Worm (Caenorhabditis elegans) whole organism, L2 larva: Measurements from ENCODE around the gene F19D8.2.

Experiments
- C34F6.9 ChIP-seq: fragments of 150-350 bp; optimal IDR thresholded peaks from 2 replicates; lab custom pipeline; 2014; ENCODE audit warnings: missing biosample characterization, missing genetic modification characterization
- aly-2 ChIP-seq: fragments of 150-350 bp; optimal IDR thresholded peaks from 2 replicates; lab custom pipeline; 2014; ENCODE audit warnings: missing biosample characterization, missing genetic modification characterization
- ama-1 ChIP-seq: fragments of 150-350 bp; optimal IDR thresholded peaks from 2 replicates; lab custom pipeline; 2018; ENCODE audit warnings: inconsistent platforms
- fos-1 ChIP-seq: fragments of 150-350 bp; optimal IDR thresholded peaks from 2 replicates; lab custom pipeline; 2014; ENCODE audit warnings: missing biosample characterization, missing genetic modification characterization
- lin-11 ChIP-seq: fragments of 150-350 bp; sonication (generic microtip); optimal IDR thresholded peaks from 2 replicates; lab custom pipeline; 2014; ENCODE audit warnings: missing biosample characterization, missing genetic modification characterization, inconsistent platforms, mixed read lengths
- lin-39 ChIP-seq: fragments of 150-350 bp; optimal IDR thresholded peaks from 2 replicates; lab custom pipeline; 2014; ENCODE audit warnings: missing biosample characterization, missing genetic modification reagents, missing genetic modification characterization
- lsy-2 ChIP-seq, 2 experiments: fragments of 150-350 bp in 1 of 2; sonication (generic microtip) in 1 of 2; optimal IDR thresholded peaks; 2 replicates each; lab custom pipeline; 2014 to 2017; ENCODE audit warnings: missing biosample characterization in 2 of 2, missing genetic modification characterization in 2 of 2
- nhr-25 ChIP-seq: fragments of 150-350 bp; sonication (generic microtip); optimal IDR thresholded peaks from 3 replicates; lab custom pipeline; 2014; ENCODE audit warnings: missing biosample characterization, missing genetic modification characterization
- nhr-77 ChIP-seq: fragments of 150-350 bp; optimal IDR thresholded peaks from 2 replicates; lab custom pipeline; 2014; ENCODE audit warnings: missing biosample characterization, missing genetic modification characterization
- skn-1 ChIP-seq: sonication (generic microtip); optimal IDR thresholded peaks from 2 replicates; lab custom pipeline; 2017; ENCODE audit warnings: missing biosample characterization, missing genetic modification characterization
- sma-9 ChIP-seq, 2 experiments: fragments of 150-350 bp in 1 of 2; sonication (generic microtip) in 1 of 2; optimal IDR thresholded peaks; 2 replicates each; lab custom pipeline; 2014 to 2016; ENCODE audit warnings: missing genetic modification characterization in 2 of 2, mild to moderate bottlenecking in 1 of 2, missing biosample characterization in 1 of 2, missing compliant biosample characterization in 1 of 2, missing genetic modification reagents in 1 of 2, moderate library complexity in 1 of 2
- snpc-4 ChIP-seq: fragments of 150-350 bp; optimal IDR thresholded peaks from 2 replicates; lab custom pipeline; 2014; ENCODE audit warnings: missing biosample characterization, missing genetic modification characterization
- unc-62 ChIP-seq: fragments of 150-350 bp; optimal IDR thresholded peaks from 2 replicates; lab custom pipeline; 2014; ENCODE audit warnings: missing biosample characterization, missing genetic modification reagents, missing genetic modification characterization
- ztf-11 ChIP-seq: sonication (generic microtip); optimal IDR thresholded peaks from 2 replicates; lab custom pipeline; 2017; ENCODE audit warnings: missing biosample characterization, missing genetic modification characterization

ce11 chrX:13840336-13840735, 6.1 kb downstream of the F19D8.2 start:
- TF ChIP-seq ztf-11 (tag; lab: Kevin White, UChicago) = no peak
- TF ChIP-seq snpc-4 (tag; lab: Kevin White, UChicago) = no peak
- no peak for TF ChIP-seq lin-39
- TF ChIP-seq ama-1 = no peak
- TF ChIP-seq lin-11 (tag; lab: Kevin White, UChicago) = no peak
- TF ChIP-seq unc-62 (GFP tag; lab: Kevin White, UChicago) = no peak
- TF ChIP-seq C34F6.9 (tag; lab: Kevin White, UChicago) = no peak
- TF ChIP-seq nhr-77 (tag; lab: Kevin White, UChicago) = no peak
- TF ChIP-seq fos-1 = no peak
- TF ChIP-seq aly-2 (tag; lab: Kevin White, UChicago) = no peak
- no peak for TF ChIP-seq lsy-2 (tag; optimal IDR thresholded peaks at IDR 0.05; lab: Kevin White, UChicago)
- TF ChIP-seq nhr-25 (tag; lab: Kevin White, UChicago) = no peak
- no peak for TF ChIP-seq skn-1
- no peak for TF ChIP-seq sma-9 (GFP tag; optimal IDR thresholded peaks at IDR 0.05; lab: Kevin White, UChicago)
- no peak for TF ChIP-seq sma-9 (tag; optimal IDR thresholded peaks at IDR 0.05; lab: Kevin White, UChicago)
